Worm (Caenorhabditis elegans) whole organism, L4 larva: ENCODE measurements around the gene gpx-6.

ENCODE experiments used
- R02D3.7 ChIP-seq: fragments of 150-350 bp; sonication (generic microtip); optimal IDR thresholded peaks from 3 replicates; lab custom pipeline; 2014; ENCODE audit warnings: missing biosample characterization, missing genetic modification characterization
- T26A8.4 ChIP-seq: fragments of 200-800 bp; sonication (Bioruptor generic); IDR thresholded peaks from 2 replicates; pipeline ENCODE4 v1.3.6; 2022; ENCODE audit warnings: missing genetic modification characterization, missing compliant biosample characterization
- Y105C5A.15 ChIP-seq: fragments of 200-800 bp; sonication (Bioruptor generic); IDR thresholded peaks from 2 replicates; pipeline ENCODE4 v1.3.6; 2022; ENCODE audit warnings: missing genetic modification characterization, missing compliant biosample characterization
- Y48G9A.11 ChIP-seq: fragments of 200-800 bp; sonication (Bioruptor generic); IDR thresholded peaks from 2 replicates; pipeline ENCODE4 v1.3.6; 2022; ENCODE audit warnings: missing genetic modification reagents, missing genetic modification characterization, missing compliant biosample characterization
- ZK546.5 ChIP-seq, 2 experiments: sonication (generic microtip); optimal IDR thresholded peaks; 2 replicates each; lab custom pipeline; 2017; ENCODE audit warnings: missing biosample characterization in 2 of 2, missing genetic modification characterization in 2 of 2
- aha-1 ChIP-seq: fragments of 150-350 bp; peaks from one replicate; lab custom pipeline; 2014; ENCODE audit warnings: missing biosample characterization, missing genetic modification characterization
- ama-1 ChIP-seq: fragments of 150-350 bp; optimal IDR thresholded peaks from 2 replicates; lab custom pipeline; 2014; ENCODE audit warnings: inconsistent platforms, mixed read lengths
- arid-1 ChIP-seq: fragments of 200-800 bp; sonication (Bioruptor generic); conservative IDR thresholded peaks from 2 replicates; pipeline ENCODE4 v1.3.6; 2022; ENCODE audit warnings: missing genetic modification reagents, missing genetic modification characterization, missing compliant biosample characterization
- ceh-20 ChIP-seq: fragments of 200-800 bp; sonication (Bioruptor generic); IDR thresholded peaks from 2 replicates; pipeline ENCODE4 v1.3.6; 2022; ENCODE audit warnings: missing genetic modification reagents, missing genetic modification characterization, missing compliant biosample characterization
- ceh-28 ChIP-seq: fragments of 150-350 bp; optimal IDR thresholded peaks from 2 replicates; lab custom pipeline; 2014; ENCODE audit warnings: missing biosample characterization, missing genetic modification reagents, missing genetic modification characterization
- ceh-32 ChIP-seq: sonication (generic microtip); optimal IDR thresholded peaks from 2 replicates; lab custom pipeline; 2016; ENCODE audit warnings: mild to moderate bottlenecking, missing genetic modification characterization, missing compliant biosample characterization; ENCODE audit not compliant: poor library complexity
- ceh-62 ChIP-seq: sonication (generic microtip); optimal IDR thresholded peaks from 2 replicates; lab custom pipeline; 2017; ENCODE audit warnings: missing biosample characterization, missing genetic modification characterization
- ceh-82 ChIP-seq: sonication (generic microtip); optimal IDR thresholded peaks from 2 replicates; lab custom pipeline; 2017; ENCODE audit warnings: missing biosample characterization, missing genetic modification characterization
- daf-16 ChIP-seq, 3 experiments: sonication (generic microtip); optimal IDR thresholded peaks; 2 replicates each; lab custom pipeline; 2016 to 2017; ENCODE audit warnings: missing genetic modification characterization in 3 of 3, missing genetic modification reagents in 3 of 3, mild to moderate bottlenecking in 2 of 3, missing compliant biosample characterization in 2 of 3, missing biosample characterization in 1 of 3, moderate library complexity in 1 of 3
- dmd-6 ChIP-seq: fragments of 200-800 bp; sonication (Bioruptor generic); IDR thresholded peaks from 2 replicates; pipeline ENCODE4 v1.3.6; 2022; ENCODE audit warnings: missing genetic modification reagents, missing genetic modification characterization, missing compliant biosample characterization
- dmd-8 ChIP-seq: fragments of 200-800 bp; sonication (Bioruptor generic); IDR thresholded peaks from 2 replicates; pipeline ENCODE4 v1.3.6; 2022; ENCODE audit warnings: missing genetic modification characterization, missing compliant biosample characterization
- dmd-9 ChIP-seq: fragments of 200-800 bp; sonication (Bioruptor generic); IDR thresholded peaks from 2 replicates; pipeline ENCODE4 v1.3.6; 2022; ENCODE audit warnings: missing genetic modification reagents, missing genetic modification characterization, missing compliant biosample characterization
- dve-1 ChIP-seq: sonication (generic microtip); optimal IDR thresholded peaks from 2 replicates; lab custom pipeline; 2017; ENCODE audit warnings: antibody characterized with exemption, mild to moderate bottlenecking, missing genetic modification characterization, missing compliant biosample characterization; ENCODE audit not compliant: insufficient read depth
- egl-27 ChIP-seq: sonication (generic microtip); optimal IDR thresholded peaks from 3 replicates; lab custom pipeline; 2017; ENCODE audit warnings: missing biosample characterization, missing genetic modification reagents, missing genetic modification characterization
- hlh-11 ChIP-seq: fragments of 200-800 bp; sonication (Bioruptor generic); optimal IDR thresholded peaks from 2 replicates; lab custom pipeline; 2018; ENCODE audit warnings: mild to moderate bottlenecking, missing genetic modification characterization, missing compliant biosample characterization
- hlh-30 ChIP-seq: sonication (generic microtip); optimal IDR thresholded peaks from 2 replicates; lab custom pipeline; 2017; ENCODE audit warnings: antibody characterized with exemption, mild to moderate bottlenecking, missing genetic modification characterization, missing compliant biosample characterization; ENCODE audit not compliant: insufficient read depth
- jun-1 ChIP-seq: fragments of 150-350 bp; optimal IDR thresholded peaks from 2 replicates; lab custom pipeline; 2014; ENCODE audit warnings: missing biosample characterization, missing genetic modification reagents, missing genetic modification characterization
- lim-7 ChIP-seq: fragments of 200-800 bp; sonication (Bioruptor generic); IDR thresholded peaks from 2 replicates; pipeline ENCODE4 v1.3.6; 2022; ENCODE audit warnings: missing genetic modification characterization, missing compliant biosample characterization
- lin-1 ChIP-seq: fragments of 200-800 bp; sonication (Bioruptor generic); IDR thresholded peaks from 2 replicates; pipeline ENCODE4 v1.3.6; 2022; ENCODE audit warnings: missing genetic modification reagents, missing genetic modification characterization, missing compliant biosample characterization
- lin-13 ChIP-seq: fragments of 150-350 bp; optimal IDR thresholded peaks from 2 replicates; lab custom pipeline; 2014; ENCODE audit warnings: missing biosample characterization, missing genetic modification reagents, missing genetic modification characterization
- lin-39 ChIP-seq: fragments of 150-350 bp; optimal IDR thresholded peaks from 2 replicates; lab custom pipeline; 2014; ENCODE audit warnings: missing biosample characterization, missing genetic modification reagents, missing genetic modification characterization
- mdl-1 ChIP-seq, 2 experiments: fragments of 150-350 bp in 1 of 2; sonication (generic microtip) in 1 of 2; optimal IDR thresholded peaks; 2 replicates each; lab custom pipeline; 2014 to 2017; ENCODE audit warnings: missing biosample characterization in 2 of 2, missing genetic modification characterization in 2 of 2
- mes-2 ChIP-seq: sonication (generic microtip); optimal IDR thresholded peaks from 2 replicates; lab custom pipeline; 2016; ENCODE audit warnings: missing genotype, mild to moderate bottlenecking, missing genetic modification characterization, missing compliant biosample characterization; ENCODE audit not compliant: poor library complexity, severe bottlenecking
- mxl-3 ChIP-seq: fragments of 200-800 bp; sonication (Bioruptor generic); optimal IDR thresholded peaks from 2 replicates; lab custom pipeline; 2018; ENCODE audit warnings: mild to moderate bottlenecking, missing genetic modification characterization, missing compliant biosample characterization
- nhr-102 ChIP-seq: sonication (generic microtip); optimal IDR thresholded peaks from 2 replicates; lab custom pipeline; 2016; ENCODE audit warnings: mild to moderate bottlenecking, missing genetic modification characterization, moderate library complexity, missing compliant biosample characterization
- nhr-237 ChIP-seq: sonication (generic microtip); optimal IDR thresholded peaks from 2 replicates; lab custom pipeline; 2017; ENCODE audit warnings: missing biosample characterization, missing genetic modification characterization
- nhr-28 ChIP-seq: fragments of 150-350 bp; optimal IDR thresholded peaks from 2 replicates; lab custom pipeline; 2014; ENCODE audit warnings: missing biosample characterization, missing genetic modification characterization
- nhr-41 ChIP-seq: fragments of 200-800 bp; sonication (Bioruptor generic); IDR thresholded peaks from 2 replicates; pipeline ENCODE4 v1.3.6; 2022; ENCODE audit warnings: missing genetic modification reagents, missing genetic modification characterization, missing compliant biosample characterization
- nhr-42 ChIP-seq: fragments of 200-800 bp; sonication (Bioruptor generic); IDR thresholded peaks from 2 replicates; pipeline ENCODE4 v1.3.6; 2022; ENCODE audit warnings: missing genetic modification characterization, missing compliant biosample characterization
- nhr-48 ChIP-seq: sonication (generic microtip); optimal IDR thresholded peaks from 2 replicates; lab custom pipeline; 2016; ENCODE audit warnings: mild to moderate bottlenecking, missing genetic modification characterization, missing compliant biosample characterization
- pqm-1 ChIP-seq: sonication (generic microtip); optimal IDR thresholded peaks from 2 replicates; lab custom pipeline; 2017; ENCODE audit warnings: missing biosample characterization, missing genetic modification characterization
- rbr-2 ChIP-seq: sonication (generic microtip); optimal IDR thresholded peaks from 2 replicates; lab custom pipeline; 2016; ENCODE audit warnings: missing genotype, missing genetic modification characterization, missing compliant biosample characterization
- sdz-12 ChIP-seq: fragments of 200-800 bp; sonication (Bioruptor generic); optimal IDR thresholded peaks from 2 replicates; lab custom pipeline; 2018; ENCODE audit warnings: mild to moderate bottlenecking, missing genetic modification characterization, missing compliant biosample characterization
- skn-1 ChIP-seq: fragments of 150-350 bp; optimal IDR thresholded peaks from 2 replicates; lab custom pipeline; 2014; ENCODE audit warnings: missing biosample characterization, missing genetic modification characterization
- spr-1 ChIP-seq: sonication (generic microtip); optimal IDR thresholded peaks from 2 replicates; lab custom pipeline; 2016; ENCODE audit warnings: mild to moderate bottlenecking, missing genetic modification characterization, missing compliant biosample characterization
- spr-3 ChIP-seq: fragments of 200-800 bp; sonication (Bioruptor generic); optimal IDR thresholded peaks from 2 replicates; lab custom pipeline; 2018; ENCODE audit warnings: mild to moderate bottlenecking, missing genetic modification characterization, missing compliant biosample characterization
- tag-97 ChIP-seq: fragments of 200-800 bp; sonication (Bioruptor generic); IDR thresholded peaks from 2 replicates; pipeline ENCODE4 v1.3.6; 2022; ENCODE audit warnings: missing genetic modification characterization, missing compliant biosample characterization
- unc-39 ChIP-seq: sonication (generic microtip); optimal IDR thresholded peaks from 2 replicates; lab custom pipeline; 2017; ENCODE audit warnings: missing biosample characterization, missing genetic modification characterization
- unc-62 ChIP-seq, 3 experiments: fragments of 150-350 bp in 1 of 3; sonication (generic microtip); optimal IDR thresholded peaks in 2 of 3; peaks in 1 of 3; 1 replicate in 1 of 3; 2 replicates in 2 of 3; lab custom pipeline; 2014 to 2017; ENCODE audit warnings: missing biosample characterization in 3 of 3, missing genetic modification characterization in 3 of 3, missing genetic modification reagents in 3 of 3, missing genotype in 1 of 3
- vab-7 ChIP-seq: fragments of 200-800 bp; sonication (Bioruptor generic); IDR thresholded peaks from 2 replicates; pipeline ENCODE4 v1.3.6; 2022; ENCODE audit warnings: missing genetic modification reagents, missing genetic modification characterization, missing compliant biosample characterization
- zag-1 ChIP-seq: fragments of 150-350 bp; optimal IDR thresholded peaks from 2 replicates; lab custom pipeline; 2014; ENCODE audit warnings: missing biosample characterization, missing genetic modification characterization
- zfp-3 ChIP-seq: fragments of 200-800 bp; sonication (Bioruptor generic); conservative IDR thresholded peaks from 2 replicates; pipeline ENCODE4 v1.3.6; 2022; ENCODE audit warnings: missing genetic modification reagents, missing genetic modification characterization, missing compliant biosample characterization
- zip-11 ChIP-seq: fragments of 200-800 bp; sonication (Bioruptor generic); IDR thresholded peaks from 2 replicates; pipeline ENCODE4 v1.3.6; 2022; ENCODE audit warnings: missing genetic modification characterization, missing compliant biosample characterization
- ztf-7 ChIP-seq: fragments of 150-350 bp; optimal IDR thresholded peaks from 2 replicates; lab custom pipeline; 2014; ENCODE audit warnings: missing biosample characterization, missing genetic modification characterization

gpx-6 gene

DNA sequence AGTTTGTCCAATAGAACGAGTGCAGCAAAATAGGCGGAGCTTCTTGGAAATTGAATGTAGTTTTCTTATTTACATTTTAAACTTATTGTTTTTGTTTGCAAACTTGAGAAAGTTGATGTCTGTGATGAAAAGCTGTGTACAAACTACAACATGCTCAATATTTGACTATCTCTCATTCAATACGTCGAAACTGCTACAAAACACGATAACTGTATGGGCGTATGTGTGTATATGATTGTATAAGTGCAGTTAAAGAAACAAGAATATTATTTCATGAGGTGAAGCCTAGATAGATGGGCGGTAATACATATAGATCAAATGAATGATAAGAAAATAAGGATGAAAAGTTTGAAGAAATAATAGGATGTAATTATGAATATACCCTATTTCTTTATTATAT, 17.6 kb downstream of the gpx-6 start:
- no peak for TF ChIP-seq jun-1 (tag; lab: Kevin White, UChicago)
- peak; percentile 4 for TF ChIP-seq pqm-1 (tag; lab: Kevin White, UChicago)
- TF ChIP-seq unc-62 (GFP tag; optimal IDR thresholded peaks at IDR 0.05 in 1 of 2; lab: Kevin White, UChicago) = peak in 1 of 2 experiments; percentile 55
- TF ChIP-seq unc-62 (tag; optimal IDR thresholded peaks at IDR 0.05; lab: Kevin White, UChicago) = no peak
- peak; percentile 68 for TF ChIP-seq aha-1 (tag; lab: Kevin White, UChicago)
- TF ChIP-seq spr-1 = no peak
- TF ChIP-seq zip-11 (GFP tag; lab: Robert Waterston, UW) = no peak
- TF ChIP-seq sdz-12 (GFP tag; lab: Kevin White, UChicago) = no peak
- TF ChIP-seq mes-2 (tag; lab: Kevin White, UChicago) = no peak
- no peak for TF ChIP-seq tag-97
- no peak for TF ChIP-seq dve-1 (tag; lab: Kevin White, UChicago)
- no peak for TF ChIP-seq dmd-9
- TF ChIP-seq nhr-28 = peak; percentile 60
- TF ChIP-seq ztf-7 = no peak
- TF ChIP-seq daf-16 (GFP tag; optimal IDR thresholded peaks at IDR 0.05; lab: Kevin White, UChicago) = no peak
- peak; percentile 70 for TF ChIP-seq daf-16 (tag; optimal IDR thresholded peaks at IDR 0.05; lab: Kevin White, UChicago)

ce11 chrIV:8241312-8241833, 19.4 kb downstream of the gpx-6 start:
- TF ChIP-seq nhr-28 = peak; percentile 22
- no peak for TF ChIP-seq rbr-2 (tag; lab: Kevin White, UChicago)
- TF ChIP-seq egl-27 = no peak
- TF ChIP-seq unc-62 (GFP tag; optimal IDR thresholded peaks at IDR 0.05 in 1 of 2; lab: Kevin White, UChicago) = no peak
- no peak for TF ChIP-seq unc-62 (tag; optimal IDR thresholded peaks at IDR 0.05; lab: Kevin White, UChicago)
- no peak for TF ChIP-seq ztf-7
- TF ChIP-seq aha-1 (tag; lab: Kevin White, UChicago) = no peak
- no peak for TF ChIP-seq ceh-28 (tag; lab: Kevin White, UChicago)
- TF ChIP-seq sdz-12 (GFP tag; lab: Kevin White, UChicago) = no peak
- TF ChIP-seq nhr-102 (tag; lab: Kevin White, UChicago) = no peak
- TF ChIP-seq ceh-32 (tag; lab: Kevin White, UChicago) = no peak
- no peak for TF ChIP-seq vab-7 (GFP tag; lab: Robert Waterston, UW)
- no peak for TF ChIP-seq dmd-8 (GFP tag; lab: Robert Waterston, UW)
- no peak for TF ChIP-seq spr-3 (GFP tag; lab: Kevin White, UChicago)
- no peak for TF ChIP-seq ceh-20 (GFP tag; lab: Robert Waterston, UW)
- TF ChIP-seq lin-13 (GFP tag; lab: Kevin White, UChicago) = no peak
- TF ChIP-seq unc-39 (tag; lab: Kevin White, UChicago) = no peak
- TF ChIP-seq hlh-11 (tag; lab: Kevin White, UChicago) = peak; percentile 45
- TF ChIP-seq dmd-6 (GFP tag; lab: Robert Waterston, UW) = 0 out of 2 replicates have a peak, but pooled peaks have one; percentile 6
- TF ChIP-seq mxl-3 = peak; percentile 40
- no peak for TF ChIP-seq R02D3.7 (tag; lab: Kevin White, UChicago)
- peak; percentile 44 for TF ChIP-seq nhr-48 (tag; lab: Kevin White, UChicago)
- TF ChIP-seq ceh-62 (tag; lab: Kevin White, UChicago) = no peak
- no peak for TF ChIP-seq nhr-41 (GFP tag; lab: Robert Waterston, UW)
- no peak for TF ChIP-seq ama-1 (lab: Kevin White, UChicago)
- no peak for TF ChIP-seq ceh-82
- TF ChIP-seq mdl-1 (tag; optimal IDR thresholded peaks at IDR 0.05; lab: Kevin White, UChicago) = peak in 1 of 2 experiments; percentile 33
- TF ChIP-seq dve-1 (tag; lab: Kevin White, UChicago) = no peak
- no peak for TF ChIP-seq zag-1 (tag; lab: Kevin White, UChicago)
- TF ChIP-seq zfp-3 (GFP tag; lab: Robert Waterston, UW) = no peak
- no peak for TF ChIP-seq nhr-42 (GFP tag; lab: Robert Waterston, UW)
- no peak for TF ChIP-seq lin-1 (GFP tag; lab: Robert Waterston, UW)
- no peak for TF ChIP-seq Y105C5A.15 (GFP tag; lab: Robert Waterston, UW)
- no peak for TF ChIP-seq hlh-30 (tag; lab: Kevin White, UChicago)
- 0 out of 2 replicates have a peak, but pooled peaks have one; percentile 8 for TF ChIP-seq lim-7 (GFP tag; lab: Robert Waterston, UW)
- no peak for TF ChIP-seq ZK546.5 (tag; optimal IDR thresholded peaks at IDR 0.05; lab: Kevin White, UChicago)
- TF ChIP-seq Y48G9A.11 = no peak
- TF ChIP-seq arid-1 (GFP tag; lab: Robert Waterston, UW) = no peak
- no peak for TF ChIP-seq nhr-237
- no peak for TF ChIP-seq lin-39
- no peak for TF ChIP-seq T26A8.4 (GFP tag; lab: Robert Waterston, UW)
- TF ChIP-seq skn-1 (tag; lab: Kevin White, UChicago) = no peak
